Worm (Caenorhabditis elegans): Measurements from ENCODE around the gene C38C3.4.

C38C3.4 gene

DNA sequence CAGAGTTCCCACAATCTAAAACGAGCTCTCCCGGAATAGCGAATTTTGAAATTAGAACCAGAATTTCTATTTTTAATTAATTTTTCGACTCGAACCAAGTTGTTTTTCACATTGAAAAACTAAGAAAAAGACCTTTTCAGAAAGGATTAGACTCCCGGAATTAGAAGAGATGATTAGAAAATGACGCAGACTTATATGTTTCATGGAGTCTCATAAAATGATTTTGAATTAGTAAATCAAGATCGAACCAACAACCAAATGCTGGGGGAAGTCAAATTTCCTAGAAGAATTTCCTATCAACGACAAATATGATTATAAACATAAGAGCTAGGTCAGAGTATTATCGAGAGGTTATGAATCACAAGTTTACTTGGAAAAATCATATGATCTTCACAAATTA lies 6.8 kb downstream of the C38C3.4 start:
- TF ChIP-seq nhr-11 (tag; optimal IDR thresholded peaks at IDR 0.05) (peak; percentile 16), ama-1 (optimal IDR thresholded peaks at IDR 0.05) (no peak)

DNA sequence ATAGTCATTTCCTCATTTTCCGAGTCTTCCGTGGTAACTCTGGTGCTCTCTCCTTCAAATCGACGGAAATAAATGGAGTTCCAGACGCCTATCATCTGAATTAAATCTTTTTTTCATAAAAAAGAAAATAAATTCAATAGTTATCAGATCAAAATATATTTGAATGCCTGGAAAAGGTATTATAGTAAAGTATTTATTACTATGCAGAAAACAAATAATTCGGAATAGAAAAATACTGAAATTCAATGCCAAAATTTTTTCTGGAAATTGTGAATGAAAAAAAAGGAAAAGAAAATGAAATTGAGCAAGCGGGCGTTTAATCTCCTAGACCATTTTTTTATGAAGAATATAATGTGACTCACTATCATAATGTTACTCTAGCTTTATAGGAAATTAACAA lies 9.7 kb downstream of the C38C3.4 start, which contains the start of gene C38C3.6:
Gene C38C3.6, minus strand, starts transcription at position 101 of the 400 bp plus-strand sequence.
- TF ChIP-seq daf-16 (GFP tag; optimal IDR thresholded peaks at IDR 0.05) = no peak
- no peak for TF ChIP-seq daf-16 (tag; optimal IDR thresholded peaks at IDR 0.05)
- TF ChIP-seq nhr-48 (tag; optimal IDR thresholded peaks at IDR 0.05) = no peak
- no peak for TF ChIP-seq nhr-76 (tag; optimal IDR thresholded peaks at IDR 0.05)

- TF ChIP-seq nhr-11 (tag; optimal IDR thresholded peaks at IDR 0.05) (no peak), zfp-2 (tag; optimal IDR thresholded peaks at IDR 0.05) (no peak), mxl-3 (GFP tag; optimal IDR thresholded peaks at IDR 0.05) (no peak), nhr-42 (GFP tag; IDR thresholded peaks at IDR 0.05) (no peak), F10B5.3 (tag; optimal IDR thresholded peaks at IDR 0.05) (no peak)
These were observed 12.6 kb downstream of the C38C3.4 start, which contains the start of gene spig-7 for ce11 chrV:1494469-1494868. spig-7 (plus strand) TSS chrV:1494769.

DNA sequence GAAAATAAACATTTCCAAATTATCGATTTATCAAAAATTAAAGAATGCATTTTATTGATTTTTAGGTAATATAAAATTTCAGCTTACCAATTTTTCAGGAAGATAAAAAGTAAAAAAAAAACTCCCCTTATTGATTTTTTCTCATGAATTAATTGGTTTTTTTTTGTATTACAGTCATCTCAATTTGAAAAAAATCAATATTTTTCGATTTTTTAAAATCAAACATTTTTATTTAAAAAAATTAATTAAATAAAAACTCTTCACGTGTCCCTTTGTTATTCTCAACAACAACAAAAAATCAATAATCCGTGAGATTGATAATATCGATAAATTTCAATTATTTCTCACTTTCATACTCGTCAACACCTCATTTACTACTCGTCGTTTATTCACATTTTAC lies 13.5 kb downstream of the C38C3.4 start, which contains the start of gene C38C3.3:
Gene C38C3.3, plus strand, starts transcription at position 301 of the 400 bp plus-strand sequence.
- no peak for TF ChIP-seq F10B5.3 (tag; optimal IDR thresholded peaks at IDR 0.05)
- TF ChIP-seq egl-27 (tag; optimal IDR thresholded peaks at IDR 0.05) = no peak
- no peak for TF ChIP-seq Y48G9A.11 (GFP tag; IDR thresholded peaks at IDR 0.05)
- no peak for TF ChIP-seq nhr-25 (tag; optimal IDR thresholded peaks at IDR 0.05; ENCODE audit: borderline replicate concordance, insufficient read depth)
- no peak for TF ChIP-seq cey-2 (tag; optimal IDR thresholded peaks at IDR 0.05; ENCODE audit: borderline replicate concordance, insufficient read depth)
- TF ChIP-seq lim-7 (GFP tag; IDR thresholded peaks at IDR 0.05) = no peak
- TF ChIP-seq aly-2 (tag; optimal IDR thresholded peaks at IDR 0.05) = no peak
- TF ChIP-seq php-3 (GFP tag; IDR thresholded peaks at IDR 0.05) = no peak
- no peak for TF ChIP-seq ztf-7 (tag; optimal IDR thresholded peaks at IDR 0.05)
- no peak for TF ChIP-seq attf-4 (tag; optimal IDR thresholded peaks at IDR 0.05)
- TF ChIP-seq daf-19 (GFP tag; conservative IDR thresholded peaks at IDR 0.05) = no peak
- no peak for TF ChIP-seq hmg-1.1 (GFP tag; IDR thresholded peaks at IDR 0.05)
- no peak for TF ChIP-seq nhr-41 (GFP tag; IDR thresholded peaks at IDR 0.05)
- no peak for TF ChIP-seq nhr-28 (tag; optimal IDR thresholded peaks at IDR 0.05)

DNA sequence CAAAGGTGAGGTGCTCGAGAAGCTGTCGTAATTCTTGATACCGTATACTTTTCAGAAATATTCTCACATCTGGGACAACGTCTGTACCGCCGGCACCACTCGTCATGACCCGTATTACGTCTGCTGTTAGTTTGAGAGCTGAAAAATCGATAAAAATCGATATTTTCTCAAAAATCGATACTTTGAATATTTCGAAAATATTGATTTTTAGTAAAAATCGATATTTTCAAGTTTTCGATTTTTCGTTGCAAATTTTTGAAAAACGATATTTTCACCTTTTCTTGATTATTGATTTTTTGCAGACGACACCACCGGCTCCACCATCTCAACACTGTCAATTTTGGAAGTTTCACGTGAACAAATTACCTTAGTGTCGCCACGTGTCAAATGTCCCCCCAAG lies 13.9 kb downstream of the C38C3.4 start:
- TF ChIP-seq lin-29 (GFP tag; IDR thresholded peaks at IDR 0.05) (no peak), ceh-28 (tag; optimal IDR thresholded peaks at IDR 0.05) (peak; percentile 94)

- TF ChIP-seq nhr-102 (tag; optimal IDR thresholded peaks at IDR 0.05) = no peak
- TF ChIP-seq aha-1 (tag) = no peak
- TF ChIP-seq nhr-28 (tag; optimal IDR thresholded peaks at IDR 0.05) = no peak
- TF ChIP-seq unc-62 (GFP tag; optimal IDR thresholded peaks at IDR 0.05 in 1 of 2) = peak in 1 of 2 experiments; percentile 23
- TF ChIP-seq unc-62 (tag; optimal IDR thresholded peaks at IDR 0.05) = no peak
- no peak for TF ChIP-seq mes-2 (tag; optimal IDR thresholded peaks at IDR 0.05; ENCODE audit: poor library complexity, severe bottlenecking)
These were observed 17.3 kb downstream of the C38C3.4 start, which contains the start of gene sru-27 for ce11 chrV:1499140-1499539. sru-27 (plus strand) TSS chrV:1499440.

DNA sequence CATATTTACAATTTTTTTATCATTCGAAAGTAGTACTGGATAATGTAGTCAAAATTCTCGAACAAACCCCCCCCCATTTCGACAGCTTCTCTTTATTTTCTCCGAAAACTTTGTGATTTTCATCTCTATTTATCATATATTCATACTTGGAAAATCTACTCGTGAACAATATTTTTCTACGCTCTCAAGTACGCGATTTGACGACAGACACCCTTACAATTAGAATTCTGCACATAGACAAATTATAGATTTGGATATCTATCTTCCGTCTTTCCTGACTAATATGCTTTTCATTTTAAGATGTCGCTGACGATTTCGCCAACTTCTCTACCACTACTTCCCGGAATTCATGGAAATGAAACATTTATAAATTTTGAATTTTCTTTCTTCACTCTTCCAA lies 24.2 kb downstream of the C38C3.4 start, which contains the start of gene sru-28:
Gene sru-28, plus strand, starts transcription at position 301 of the 400 bp plus-strand sequence.
- no peak for TF ChIP-seq F44E2.7 (GFP tag; IDR thresholded peaks at IDR 0.05)
- no peak for TF ChIP-seq pha-4 (GFP tag; IDR thresholded peaks at IDR 0.05)
- TF ChIP-seq pha-4 (tag; optimal IDR thresholded peaks at IDR 0.05) = no peak
